Fruit fly (Drosophila melanogaster) ovary, adult (tissue): ENCODE data around the gene Peritrophin-15b.

Source experiments
- CG17801 ChIP-seq: fragments of 200-800 bp; optimal IDR thresholded peaks from 2 replicates; lab custom pipeline; 2019; ENCODE audit warnings: missing biosample characterization, mild to moderate bottlenecking, missing genetic modification characterization, moderate library complexity; ENCODE audit not compliant: partially characterized antibody

Peritrophin-15b gene

DNA sequence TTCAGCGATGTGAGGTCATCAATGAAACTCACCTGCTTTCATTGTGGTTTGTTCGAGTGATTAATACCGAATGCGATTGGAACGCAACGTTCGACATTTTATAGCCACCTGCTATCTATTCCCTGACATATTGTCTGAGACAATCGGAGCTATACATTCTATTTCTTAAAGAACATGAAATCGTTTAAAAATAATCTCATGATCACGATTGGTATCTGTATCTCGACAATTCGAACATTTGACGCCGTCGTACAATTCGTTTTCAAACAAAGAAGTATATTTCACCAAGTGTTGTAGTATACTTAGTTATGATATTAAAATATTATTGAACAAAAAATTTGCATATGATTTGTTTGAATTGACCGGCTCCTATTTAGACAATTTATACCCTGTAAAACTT, at the start of gene Peritrophin-15b:
TSS of gene Peritrophin-15b (minus strand) at position 101 of the 400 bp plus-strand sequence.
- no peak for TF ChIP-seq CG17801 (GFP tag; lab: Kevin White, UChicago)

DNA sequence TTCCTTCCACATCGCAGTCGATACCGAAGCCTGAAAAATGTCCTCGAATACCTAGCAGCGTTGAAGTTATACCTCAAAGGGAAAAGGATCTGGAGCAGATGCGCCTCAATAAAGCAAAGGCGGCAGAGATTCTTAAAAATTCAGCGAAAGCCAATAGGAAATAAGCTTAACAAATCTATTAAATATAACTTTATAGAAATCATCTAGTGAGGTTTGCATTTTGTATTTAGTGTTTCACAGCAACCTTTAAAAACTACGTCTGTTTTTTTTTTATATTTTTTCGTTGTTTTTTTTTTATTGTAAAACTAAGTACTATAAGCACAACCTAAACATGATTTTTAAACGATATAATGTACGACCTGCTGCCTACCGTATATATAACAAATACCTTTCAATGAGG, 47.4 kb upstream of the Peritrophin-15b start, which contains the start of gene CG31897:
TSS of gene CG31897 (plus strand) at position 301 of the 400 bp plus-strand sequence.
- TF ChIP-seq CG17801 (GFP tag; lab: Kevin White, UChicago) = no peak

DNA sequence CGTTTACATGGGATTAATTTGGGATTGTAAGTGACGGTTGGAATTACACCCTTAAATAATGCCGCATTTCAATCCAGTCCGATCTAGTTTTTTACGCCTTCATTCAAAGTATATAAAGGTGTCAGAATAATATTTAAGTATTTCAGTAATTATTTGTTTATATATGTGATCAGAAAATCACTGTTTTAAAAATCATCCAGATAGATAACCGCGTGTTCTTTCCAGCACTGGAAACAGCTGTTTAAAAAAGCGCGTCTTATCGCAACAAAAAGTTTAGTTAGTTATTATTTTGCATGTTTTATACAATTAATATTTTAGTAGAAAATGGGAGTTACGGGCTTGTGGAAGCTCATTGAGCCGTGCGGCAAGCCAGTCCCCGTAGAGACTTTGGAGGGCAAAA, 43.3 kb upstream of the Peritrophin-15b start, which contains the start of gene mus201:
TSS of gene mus201 (plus strand) at position 118 of the 400 bp plus-strand sequence.
- TF ChIP-seq CG17801 (GFP tag; lab: Kevin White, UChicago) = no peak

DNA sequence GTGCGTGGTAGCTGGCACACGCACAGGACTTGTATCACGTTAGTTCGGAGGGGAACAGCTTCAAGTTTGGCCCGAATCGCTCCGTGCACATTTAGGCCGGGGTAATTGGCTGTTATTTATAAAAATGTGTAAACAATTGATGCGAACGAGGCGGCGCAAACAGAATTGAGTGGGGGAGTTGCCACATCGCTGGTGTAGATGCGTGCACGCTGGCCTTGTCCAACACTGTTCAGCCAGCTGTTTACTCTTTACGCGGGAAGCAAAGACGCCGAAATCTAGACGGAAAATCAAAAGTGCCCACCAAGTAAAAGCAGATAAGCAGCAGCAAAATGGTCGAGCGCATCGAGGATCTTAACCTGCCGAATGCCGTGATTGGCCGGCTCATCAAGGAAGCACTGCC, 42.4 kb upstream of the Peritrophin-15b start, which contains the start of the genes D12 and Chrac-14:
TSS of gene D12 (minus strand) at position 190 of the 400 bp plus-strand sequence.
TSS of gene Chrac-14 (plus strand) at position 230 of the 400 bp plus-strand sequence.
- TF ChIP-seq CG17801 (GFP tag; lab: Kevin White, UChicago) = no peak

DNA sequence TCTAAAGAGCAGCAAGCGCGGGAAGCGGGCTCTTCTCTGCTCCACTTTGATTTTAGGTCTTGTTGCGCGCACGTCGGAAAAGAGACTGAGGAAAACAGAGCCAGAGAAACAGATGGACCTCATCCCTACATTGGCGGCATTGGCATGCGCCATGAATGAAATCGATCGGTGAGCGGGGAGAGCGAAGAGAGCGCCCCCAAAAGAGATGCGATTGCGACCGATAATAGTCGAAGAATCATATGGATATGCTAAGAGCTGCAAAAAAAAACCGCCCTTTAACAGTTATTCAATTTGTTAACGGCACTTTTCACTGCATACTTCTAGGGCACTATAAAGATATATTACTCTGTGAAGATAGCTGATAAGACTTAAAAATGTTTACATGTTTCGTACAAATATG, 38.8 kb upstream of the Peritrophin-15b start, which contains the start of gene grk:
TSS of gene grk (minus strand) at position 87 of the 400 bp plus-strand sequence.
- TF ChIP-seq CG17801 (GFP tag; lab: Kevin White, UChicago) = no peak

DNA sequence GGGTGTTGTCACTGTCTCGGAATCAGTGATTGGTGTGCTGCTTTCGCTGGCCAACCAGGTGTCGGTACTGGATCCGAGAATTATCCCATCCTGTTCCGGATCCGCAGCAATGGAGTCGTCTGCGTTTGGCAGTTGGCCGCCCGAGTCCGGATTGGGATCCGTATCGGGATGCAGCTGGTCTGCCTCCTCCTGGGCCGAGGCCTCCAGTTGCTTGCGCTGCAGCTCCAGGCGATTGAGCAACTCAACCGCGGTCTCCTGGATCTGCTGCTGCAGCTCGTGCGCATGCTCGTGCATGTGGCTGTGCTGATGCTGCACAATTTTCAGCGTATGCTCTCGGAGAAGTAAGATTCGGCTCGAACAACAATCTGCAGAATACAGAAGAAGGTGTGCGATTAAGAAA, 37.4 kb upstream of the Peritrophin-15b start:
- TF ChIP-seq CG17801 (GFP tag; lab: Kevin White, UChicago) = no peak

DNA sequence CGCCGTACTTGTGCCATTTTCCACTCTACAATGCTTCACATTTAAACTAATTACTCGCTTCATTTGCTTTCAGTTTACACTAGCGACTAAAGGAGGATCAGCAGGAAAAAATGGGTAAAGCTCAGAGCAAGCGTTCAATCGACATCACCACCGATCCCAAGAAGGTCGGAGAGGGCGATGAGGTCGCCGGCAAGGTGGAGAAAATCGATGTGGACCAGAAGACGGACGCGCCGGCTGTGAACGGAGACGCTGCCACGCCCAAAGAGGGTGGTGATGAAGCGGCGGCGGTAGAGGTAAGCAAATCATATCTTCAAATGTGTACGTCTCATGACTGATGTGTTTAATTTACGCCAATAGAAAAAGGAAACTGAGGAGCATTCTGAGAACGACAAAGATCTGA, 32.1 kb upstream of the Peritrophin-15b start:
- TF ChIP-seq CG17801 (GFP tag; lab: Kevin White, UChicago) = no peak

DNA sequence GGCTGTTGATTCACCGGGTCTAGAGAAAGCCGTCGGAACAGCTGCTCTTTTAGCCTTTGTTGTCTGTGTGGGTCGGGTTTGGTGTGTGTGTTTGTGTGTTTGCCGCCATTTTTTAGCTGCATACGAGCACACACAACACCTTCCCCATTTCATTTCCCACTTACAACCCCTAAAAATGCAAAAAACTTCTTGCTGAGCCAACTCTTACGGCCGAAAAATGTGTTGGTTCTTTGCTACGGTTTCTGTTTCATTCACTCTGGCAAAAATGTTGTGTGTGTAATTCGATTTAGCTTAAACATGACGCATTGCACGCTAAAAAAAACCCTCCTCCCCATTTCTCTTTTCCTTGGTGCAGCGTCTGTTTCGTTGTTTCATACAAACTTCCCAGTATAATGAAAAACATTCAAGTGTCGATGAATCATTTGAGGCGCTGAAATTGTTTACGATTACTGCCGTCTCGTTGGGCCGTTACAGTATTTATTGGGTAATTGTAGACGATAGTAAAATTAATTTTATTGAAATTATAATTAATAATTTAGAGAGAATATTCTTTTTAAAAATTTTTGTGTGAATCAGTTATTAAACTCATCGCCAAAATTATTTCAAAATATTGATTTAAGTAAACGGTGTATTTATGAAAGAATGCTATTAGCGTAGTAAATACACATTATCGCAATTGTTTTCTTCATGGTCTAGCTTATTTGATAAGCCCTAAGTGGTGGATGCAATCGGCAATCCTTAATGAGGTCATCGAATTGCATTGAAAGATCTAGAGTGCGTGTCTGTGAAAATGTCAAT, 31.4 kb upstream of the Peritrophin-15b start:
- no peak for TF ChIP-seq CG17801 (GFP tag; lab: Kevin White, UChicago)

DNA sequence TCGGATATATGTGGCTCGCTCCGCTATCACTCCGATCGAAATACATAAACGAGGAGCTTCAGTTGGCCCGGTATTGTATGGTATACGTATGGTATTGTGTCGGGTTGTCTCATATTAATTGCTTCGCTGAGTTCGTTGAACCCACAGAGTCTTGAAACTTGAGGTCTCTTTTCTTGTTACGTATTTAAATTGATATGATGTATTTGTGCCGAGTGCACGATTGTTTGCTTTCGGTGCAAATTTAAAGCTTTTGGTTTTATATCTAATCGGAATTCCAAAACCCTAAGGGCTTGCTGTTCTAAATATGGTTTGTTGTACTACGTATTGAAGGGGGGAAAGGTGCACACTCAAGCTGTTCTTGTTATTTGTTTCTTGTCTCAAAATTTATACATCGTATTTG, 30.5 kb upstream of the Peritrophin-15b start:
- TF ChIP-seq CG17801 (GFP tag; lab: Kevin White, UChicago) = no peak

DNA sequence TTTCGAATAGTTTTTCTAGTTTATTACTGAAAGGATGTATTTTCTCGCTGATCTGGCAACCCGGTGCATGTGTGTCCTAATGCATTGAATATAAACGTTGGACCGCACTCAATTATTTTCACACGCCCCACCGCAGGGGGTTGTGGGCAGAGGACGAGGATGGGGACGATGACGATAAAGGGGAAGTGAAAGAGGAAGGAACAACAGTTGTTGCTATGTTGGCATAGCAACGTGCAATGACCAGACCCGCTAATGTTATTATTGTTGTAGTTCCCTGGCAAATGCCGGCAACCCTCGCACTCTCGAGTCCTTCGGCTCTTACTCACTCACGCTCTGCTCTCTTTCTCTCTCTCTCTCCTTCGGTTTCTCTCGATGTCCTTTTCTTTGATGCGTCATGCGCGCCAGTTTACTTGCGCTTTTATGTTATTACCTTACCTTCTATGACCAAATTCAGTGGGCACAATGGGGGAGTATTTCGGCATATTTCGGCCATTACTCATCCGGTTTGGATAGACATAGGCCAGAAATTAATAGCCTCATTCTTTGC, 30.0 kb upstream of the Peritrophin-15b start:
- no peak for TF ChIP-seq CG17801 (GFP tag; lab: Kevin White, UChicago)

DNA sequence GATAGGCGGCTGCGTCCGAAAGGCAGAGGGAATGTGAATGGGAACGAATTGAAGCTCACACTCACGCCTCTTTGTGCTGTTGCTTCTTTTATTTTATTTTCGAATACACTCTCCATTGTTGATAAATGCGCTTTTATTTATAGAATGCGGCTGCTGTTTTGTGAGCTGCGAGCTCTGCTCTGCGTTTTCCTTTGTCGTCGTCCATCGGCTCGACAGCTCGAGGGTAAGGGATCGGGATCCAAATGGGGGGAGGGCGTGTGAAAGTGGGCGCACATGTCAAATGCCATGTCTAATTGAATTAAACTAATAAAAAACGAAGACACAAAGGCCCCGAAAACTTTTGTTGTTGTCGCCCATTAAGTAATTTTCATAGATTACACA, 29.3 kb upstream of the Peritrophin-15b start:
- no peak for TF ChIP-seq CG17801 (GFP tag; lab: Kevin White, UChicago)

DNA sequence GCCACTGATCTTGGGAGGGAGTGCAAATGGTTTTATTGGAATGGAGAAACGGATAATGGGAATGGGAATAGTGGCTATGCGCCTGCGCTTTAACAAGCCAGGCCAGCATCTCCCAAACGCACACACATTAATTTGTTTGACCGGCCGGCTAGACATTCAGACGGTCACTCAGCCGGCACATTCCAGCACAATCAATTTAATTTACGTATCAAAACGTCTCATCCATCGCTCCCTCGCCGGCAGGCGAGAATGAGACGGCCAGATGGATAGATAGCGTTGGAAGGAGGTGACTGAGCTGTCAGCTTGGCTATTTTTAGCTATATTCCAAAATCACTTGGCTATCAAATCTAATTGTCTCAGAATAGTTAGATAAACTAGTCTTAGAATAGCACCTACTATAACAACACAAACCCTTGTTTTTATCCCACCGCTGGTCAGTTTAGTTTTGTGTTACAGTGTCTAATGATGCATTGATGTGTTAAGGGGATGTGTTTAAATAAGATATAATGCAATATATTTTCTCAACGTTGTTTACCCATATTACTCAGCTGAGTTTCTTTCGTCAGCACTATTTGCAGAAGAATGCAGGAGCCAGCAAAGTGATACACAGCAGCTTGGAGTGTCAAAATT, 28.8 kb upstream of the Peritrophin-15b start:
- no peak for TF ChIP-seq CG17801 (GFP tag; lab: Kevin White, UChicago)

DNA sequence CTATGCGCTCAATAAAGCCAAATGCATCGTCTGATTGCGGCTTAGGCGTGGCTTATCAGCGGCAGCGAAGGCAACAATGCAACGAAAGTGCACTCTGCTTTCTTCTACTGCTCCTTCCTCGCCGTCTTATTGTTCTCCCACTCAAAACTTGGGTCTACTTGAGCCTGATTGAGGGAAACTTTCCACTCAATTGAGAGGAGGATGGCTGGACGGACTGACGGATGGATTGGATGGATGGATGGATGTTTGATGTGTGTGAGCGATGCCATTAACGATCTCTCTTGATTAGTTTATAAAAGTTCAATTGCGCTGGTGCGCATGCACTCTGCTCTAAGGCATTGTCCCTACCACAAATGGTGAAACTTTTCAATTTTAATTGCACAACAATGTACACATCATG, 28.3 kb upstream of the Peritrophin-15b start:
- no peak for TF ChIP-seq CG17801 (GFP tag; lab: Kevin White, UChicago)

DNA sequence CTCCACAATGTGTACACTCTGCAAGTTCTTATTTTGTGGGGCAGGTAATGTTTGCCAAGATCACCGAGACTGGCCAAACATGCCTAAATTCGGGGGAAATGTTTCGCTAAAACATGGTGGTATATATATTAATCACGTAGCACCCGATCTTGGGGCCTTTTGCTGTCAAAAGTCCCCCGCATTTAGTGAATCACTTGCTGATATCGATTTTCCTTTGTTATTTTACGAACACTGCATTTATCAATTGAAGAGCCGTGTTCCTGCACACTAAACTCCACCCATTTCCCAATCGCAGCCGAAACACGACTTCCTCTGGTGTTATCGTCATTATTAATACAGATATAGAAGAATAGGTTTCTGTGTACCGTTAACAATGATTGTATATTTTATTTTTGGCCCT, 27.0 kb upstream of the Peritrophin-15b start:
- TF ChIP-seq CG17801 (GFP tag; lab: Kevin White, UChicago) = no peak

DNA sequence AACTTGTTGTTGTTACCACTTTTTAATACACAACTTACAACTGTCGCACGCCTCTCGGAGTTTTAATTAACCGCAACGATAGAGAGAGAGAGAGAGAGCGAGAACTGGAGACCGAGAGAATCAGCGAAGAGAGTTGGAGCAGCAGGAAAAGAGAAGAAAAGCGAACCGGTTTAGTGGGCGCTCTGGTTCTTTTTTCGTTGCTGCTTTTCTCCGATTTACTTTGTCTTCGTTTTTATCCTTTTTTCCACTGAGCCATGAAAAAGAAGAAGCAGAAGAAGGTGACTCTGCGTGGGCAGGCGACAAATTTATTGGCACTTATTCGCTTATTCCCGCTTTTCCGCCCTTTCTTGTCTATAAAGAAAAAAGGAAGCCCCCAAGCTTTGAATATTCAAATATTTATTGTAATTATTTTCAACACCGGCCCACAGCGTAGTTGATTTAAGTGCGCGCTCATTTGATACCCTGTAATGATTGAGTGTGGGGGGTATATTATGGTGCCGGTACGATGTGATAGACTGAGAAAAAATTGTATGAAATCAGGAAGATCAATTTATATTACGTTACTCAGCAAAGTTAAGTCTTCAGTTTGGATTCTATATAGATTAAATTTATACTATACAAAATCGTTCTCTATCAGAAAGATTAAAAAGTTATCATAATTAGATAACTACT, 25.7 kb upstream of the Peritrophin-15b start:
- TF ChIP-seq CG17801 (GFP tag; lab: Kevin White, UChicago) = no peak
